Fruit fly (Drosophila melanogaster): ENCODE data around the gene CG15452.

Gene CG15452

dm6 chrX:20721724-20722344 is 23.9 kb downstream of the CG15452 start:
- TF ChIP-seq bab1 (GFP tag; optimal IDR thresholded peaks at IDR 0.05) (no peak), ovo (GFP tag; optimal IDR thresholded peaks at IDR 0.05) (no peak), CG12768 (GFP tag; optimal IDR thresholded peaks at IDR 0.05) (no peak), Hr96 (GFP tag; optimal IDR thresholded peaks at IDR 0.05) (no peak), Crg-1 (GFP tag; optimal IDR thresholded peaks at IDR 0.05) (no peak), cic (GFP tag; optimal IDR thresholded peaks at IDR 0.05) (no peak), Clk (GFP tag; optimal IDR thresholded peaks at IDR 0.05) (no peak), CG1620 (GFP tag; optimal IDR thresholded peaks at IDR 0.05) (no peak), toe (GFP tag; optimal IDR thresholded peaks at IDR 0.05) (no peak), kay (GFP tag; ENCODE audit: borderline replicate concordance) (no peak), CG7045 (GFP tag; optimal IDR thresholded peaks at IDR 0.05) (no peak), tj (GFP tag; optimal IDR thresholded peaks at IDR 0.05) (no peak)

- TF ChIP-seq CG7045 (GFP tag; optimal IDR thresholded peaks at IDR 0.05), result no peak
- TF ChIP-seq CG12768 (GFP tag; optimal IDR thresholded peaks at IDR 0.05), result no peak
Measured at dm6 chrX:20717461-20717860, 28.3 kb downstream of the CG15452 start.

- TF ChIP-seq cic (GFP tag; optimal IDR thresholded peaks at IDR 0.05), result no peak
- TF ChIP-seq Clk (GFP tag; optimal IDR thresholded peaks at IDR 0.05), result no peak
- TF ChIP-seq CG33017 (tag; optimal IDR thresholded peaks at IDR 0.05), result no peak
- no peak for TF ChIP-seq kay (GFP tag; ENCODE audit: borderline replicate concordance)
- no peak for TF ChIP-seq CG14711 (tag; optimal IDR thresholded peaks at IDR 0.05)
- no peak for TF ChIP-seq CG1620 (GFP tag; optimal IDR thresholded peaks at IDR 0.05)
- no peak for TF ChIP-seq bab1 (GFP tag; optimal IDR thresholded peaks at IDR 0.05)
- TF ChIP-seq CG5204 (GFP tag; optimal IDR thresholded peaks at IDR 0.05), result no peak
- TF ChIP-seq CG7101 (tag; optimal IDR thresholded peaks at IDR 0.05), result no peak
- no peak for TF ChIP-seq CG12768 (GFP tag; optimal IDR thresholded peaks at IDR 0.05)
Measured at dm6 chrX:20713317-20713716, 32.4 kb downstream of the CG15452 start.

- TF ChIP-seq ovo (GFP tag; optimal IDR thresholded peaks at IDR 0.05) (no peak), toe (GFP tag; optimal IDR thresholded peaks at IDR 0.05) (no peak), pad (GFP tag; optimal IDR thresholded peaks at IDR 0.05) (no peak), CG14711 (tag; optimal IDR thresholded peaks at IDR 0.05) (no peak), CG7045 (GFP tag; optimal IDR thresholded peaks at IDR 0.05) (no peak), CG12768 (GFP tag; optimal IDR thresholded peaks at IDR 0.05) (no peak), CG11617 (GFP tag; optimal IDR thresholded peaks at IDR 0.05) (no peak), kay (GFP tag; ENCODE audit: borderline replicate concordance) (no peak), Crg-1 (GFP tag; optimal IDR thresholded peaks at IDR 0.05) (no peak), tj (GFP tag; optimal IDR thresholded peaks at IDR 0.05) (no peak), CG7101 (tag; optimal IDR thresholded peaks at IDR 0.05) (no peak), Mnt (GFP tag; optimal IDR thresholded peaks at IDR 0.05) (no peak)
Measured at dm6 chrX:20709682-20710081, 36.1 kb downstream of the CG15452 start.

- TF ChIP-seq Crg-1 (GFP tag; optimal IDR thresholded peaks at IDR 0.05), result no peak
Measured at dm6 chrX:20704337-20704736, 41.4 kb downstream of the CG15452 start.

- TF ChIP-seq CG5204 (GFP tag; optimal IDR thresholded peaks at IDR 0.05) (no peak), CG12768 (GFP tag; optimal IDR thresholded peaks at IDR 0.05) (no peak), pad (GFP tag; optimal IDR thresholded peaks at IDR 0.05) (no peak), CG33017 (tag; optimal IDR thresholded peaks at IDR 0.05) (no peak), kay (GFP tag; ENCODE audit: borderline replicate concordance) (no peak), Mnt (GFP tag; optimal IDR thresholded peaks at IDR 0.05) (no peak), cnc (optimal IDR thresholded peaks at IDR 0.05) (no peak), toe (GFP tag; optimal IDR thresholded peaks at IDR 0.05) (no peak), CG1620 (GFP tag; optimal IDR thresholded peaks at IDR 0.05) (no peak), CG7101 (tag; optimal IDR thresholded peaks at IDR 0.05) (no peak), bab1 (GFP tag; optimal IDR thresholded peaks at IDR 0.05) (no peak), tj (GFP tag; optimal IDR thresholded peaks at IDR 0.05) (no peak), CG7045 (GFP tag; optimal IDR thresholded peaks at IDR 0.05) (no peak)
Measured at dm6 chrX:20702904-20703303, 42.9 kb downstream of the CG15452 start.

All from whole organism, adult.